Worm (Caenorhabditis elegans) whole organism, early embryonic: ENCODE measurements around the gene W07G4.7.

Experiments
- flt-1 ChIP-seq: fragments of 200-800 bp; sonication (Bioruptor generic); IDR thresholded peaks from 2 replicates; pipeline ENCODE4 v1.3.6; 2022; ENCODE audit warnings: missing genetic modification characterization, missing compliant biosample characterization
- tbx-37 ChIP-seq: fragments of 200-800 bp; sonication (Bioruptor generic); conservative IDR thresholded peaks from 2 replicates; pipeline ENCODE4 v1.3.6; 2022; ENCODE audit warnings: missing genetic modification reagents, missing genetic modification characterization, missing compliant biosample characterization

DNA sequence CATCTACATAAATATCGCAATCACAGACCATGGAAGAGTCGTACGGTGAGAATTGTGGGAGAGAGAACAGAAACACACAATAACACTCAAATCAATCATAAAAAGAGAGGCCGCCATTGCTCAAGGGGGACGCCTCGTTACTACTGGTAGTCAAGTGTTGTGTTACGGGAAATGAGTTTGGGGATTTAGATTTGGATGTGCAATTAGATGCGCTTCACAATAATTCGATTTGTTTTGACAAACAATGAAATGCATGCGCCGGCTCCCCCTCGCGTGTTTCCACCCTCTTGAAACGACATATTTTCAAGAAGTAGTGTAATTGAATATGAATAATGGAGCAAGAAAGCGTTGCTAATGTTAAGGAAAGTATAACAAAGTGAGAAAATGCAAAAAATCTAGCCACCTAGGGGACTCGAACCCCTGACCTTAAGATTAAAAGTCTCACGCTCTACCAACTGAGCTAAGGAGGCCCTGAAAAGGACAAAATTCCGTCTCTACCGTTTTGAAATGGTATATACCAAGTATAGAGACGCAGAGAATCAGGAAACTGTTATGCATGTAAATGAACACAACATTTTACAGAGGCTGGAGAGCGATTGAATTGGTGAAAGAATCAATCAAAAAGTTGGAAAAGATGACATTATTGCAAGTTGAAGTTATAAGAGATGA is 7.7 kb downstream of the W07G4.7 start:
- no peak for TF ChIP-seq flt-1 (GFP tag; lab: Robert Waterston, UW)
- TF ChIP-seq tbx-37 = no peak
